Worm (Caenorhabditis elegans): ENCODE measurements around the gene Y66D12A.6.

Y66D12A.6 gene

ce11 chrIII:11565602-11566001, 15.6 kb downstream of the Y66D12A.6 start, which contains the start of gene Y66D12A.10:
TSS of gene Y66D12A.10 (plus strand) at chrIII:11565874.
- TF ChIP-seq nhr-23 (tag; optimal IDR thresholded peaks at IDR 0.05) (peak; percentile 40), ceh-82 (tag; optimal IDR thresholded peaks at IDR 0.05) (no peak), ztf-4 (tag; optimal IDR thresholded peaks at IDR 0.05) (no peak), nhr-77 (tag; optimal IDR thresholded peaks at IDR 0.05) (no peak), nfya-1 (tag; optimal IDR thresholded peaks at IDR 0.05; ENCODE audit: insufficient read depth) (peak; percentile 56), lin-39 (tag; optimal IDR thresholded peaks at IDR 0.05) (no peak), lin-15B (tag; optimal IDR thresholded peaks at IDR 0.05) (peak; percentile 83), hmg-11 (tag; optimal IDR thresholded peaks at IDR 0.05) (no peak)

- TF ChIP-seq ztf-4 (tag; optimal IDR thresholded peaks at IDR 0.05), result no peak
Measured at ce11 chrIII:11563417-11563949, 17.7 kb downstream of the Y66D12A.6 start, which contains the start of gene Y66D12A.11. TSS of gene Y66D12A.11 (plus strand) at chrIII:11563467.

ce11 chrIII:11561597-11561996, 19.6 kb downstream of the Y66D12A.6 start:
- no peak for TF ChIP-seq ceh-9 (tag; optimal IDR thresholded peaks at IDR 0.05)

- no peak for TF ChIP-seq nhr-25 (tag; optimal IDR thresholded peaks at IDR 0.05)
- TF ChIP-seq ama-1 (optimal IDR thresholded peaks at IDR 0.05), result no peak
- no peak for TF ChIP-seq jun-1 (tag; optimal IDR thresholded peaks at IDR 0.05)
- no peak for TF ChIP-seq nhr-237 (tag; optimal IDR thresholded peaks at IDR 0.05)
- TF ChIP-seq daf-12 (tag; optimal IDR thresholded peaks at IDR 0.05), result no peak
- no peak for TF ChIP-seq nhr-28 (tag; optimal IDR thresholded peaks at IDR 0.05)
- no peak for TF ChIP-seq mdl-1 (tag; optimal IDR thresholded peaks at IDR 0.05)
- TF ChIP-seq aly-2 (tag; optimal IDR thresholded peaks at IDR 0.05), result no peak
- TF ChIP-seq nhr-67 (tag; optimal IDR thresholded peaks at IDR 0.05), result no peak
- TF ChIP-seq lsy-12 (tag; optimal IDR thresholded peaks at IDR 0.05), result no peak
- no peak for TF ChIP-seq elt-1 (tag; optimal IDR thresholded peaks at IDR 0.05)
- no peak for TF ChIP-seq mml-1 (tag; optimal IDR thresholded peaks at IDR 0.05)
- TF ChIP-seq egl-27 (tag; optimal IDR thresholded peaks at IDR 0.05), result no peak
- no peak for TF ChIP-seq skn-1 (tag; optimal IDR thresholded peaks at IDR 0.05)
Measured at ce11 chrIII:11560504-11561202, 20.5 kb downstream of the Y66D12A.6 start, which contains the start of gene ztf-29. TSS of gene ztf-29 (plus strand) at chrIII:11561152.

- TF ChIP-seq nhr-77 (tag; optimal IDR thresholded peaks at IDR 0.05), result no peak
- TF ChIP-seq nhr-25 (tag; optimal IDR thresholded peaks at IDR 0.05), result peak; percentile 57
Measured at ce11 chrIII:11559677-11560076, 21.5 kb downstream of the Y66D12A.6 start.

ce11 chrIII:11558251-11558650, 23.0 kb downstream of the Y66D12A.6 start:
- TF ChIP-seq nhr-25 (tag; optimal IDR thresholded peaks at IDR 0.05) (peak; percentile 76), nhr-28 (tag; optimal IDR thresholded peaks at IDR 0.05) (no peak)

- peak; percentile 55 for TF ChIP-seq nhr-25 (tag; optimal IDR thresholded peaks at IDR 0.05)
- no peak for TF ChIP-seq mdl-1 (tag; optimal IDR thresholded peaks at IDR 0.05)
- no peak for TF ChIP-seq zag-1 (tag; optimal IDR thresholded peaks at IDR 0.05)
- TF ChIP-seq nhr-76 (tag; optimal IDR thresholded peaks at IDR 0.05), result no peak
- TF ChIP-seq fkh-2 (tag; optimal IDR thresholded peaks at IDR 0.05), result no peak
- TF ChIP-seq ceh-9 (tag; optimal IDR thresholded peaks at IDR 0.05), result no peak
- no peak for TF ChIP-seq tbx-2 (tag; optimal IDR thresholded peaks at IDR 0.05)
- no peak for TF ChIP-seq elt-1 (tag; optimal IDR thresholded peaks at IDR 0.05)
- TF ChIP-seq aly-2 (tag; optimal IDR thresholded peaks at IDR 0.05), result no peak
- TF ChIP-seq nhr-11 (tag; optimal IDR thresholded peaks at IDR 0.05), result no peak
- no peak for TF ChIP-seq eor-1 (tag; optimal IDR thresholded peaks at IDR 0.05)
- no peak for TF ChIP-seq nhr-237 (tag; optimal IDR thresholded peaks at IDR 0.05)
- no peak for TF ChIP-seq sea-2 (GFP tag; optimal IDR thresholded peaks at IDR 0.05)
- TF ChIP-seq jun-1 (tag; optimal IDR thresholded peaks at IDR 0.05), result no peak
- TF ChIP-seq ZK546.5 (tag; optimal IDR thresholded peaks at IDR 0.05), result no peak
- no peak for TF ChIP-seq nhr-12 (tag; optimal IDR thresholded peaks at IDR 0.05)
- TF ChIP-seq elt-2 (tag; optimal IDR thresholded peaks at IDR 0.05), result no peak
- TF ChIP-seq daf-12 (tag; optimal IDR thresholded peaks at IDR 0.05), result no peak
- no peak for TF ChIP-seq nfya-1 (tag; optimal IDR thresholded peaks at IDR 0.05; ENCODE audit: insufficient read depth)
- TF ChIP-seq nhr-23 (tag; optimal IDR thresholded peaks at IDR 0.05), result peak; percentile 8
- no peak for TF ChIP-seq fos-1 (tag; optimal IDR thresholded peaks at IDR 0.05)
- TF ChIP-seq unc-39 (tag; optimal IDR thresholded peaks at IDR 0.05), result no peak
- no peak for TF ChIP-seq hmg-11 (tag; optimal IDR thresholded peaks at IDR 0.05)
- peak; percentile 32 for TF ChIP-seq lin-39 (tag; optimal IDR thresholded peaks at IDR 0.05)
- no peak for TF ChIP-seq snpc-4 (tag; optimal IDR thresholded peaks at IDR 0.05)
Measured at ce11 chrIII:11556860-11557259, 24.3 kb downstream of the Y66D12A.6 start.

All from whole organism, L3 larva.